Worm (Caenorhabditis elegans) whole organism, early embryonic: ENCODE results near the gene F54B11.10.

ENCODE experiments used
- aly-1 ChIP-seq: sonication (generic microtip); optimal IDR thresholded peaks from 2 replicates; lab custom pipeline; 2016; ENCODE audit warnings: missing genetic modification characterization, missing compliant biosample characterization
- ama-1 ChIP-seq: fragments of 150-350 bp; optimal IDR thresholded peaks from 2 replicates; lab custom pipeline; 2014
- ets-7 ChIP-seq: sonication (generic microtip); optimal IDR thresholded peaks from 2 replicates; lab custom pipeline; 2016; ENCODE audit warnings: missing genotype, missing genetic modification characterization, missing compliant biosample characterization
- flt-1 ChIP-seq: fragments of 200-800 bp; sonication (Bioruptor generic); IDR thresholded peaks from 2 replicates; pipeline ENCODE4 v1.3.6; 2022; ENCODE audit warnings: missing genetic modification characterization, missing compliant biosample characterization
- hnd-1 ChIP-seq: sonication (generic microtip); optimal IDR thresholded peaks from 2 replicates; lab custom pipeline; 2016; ENCODE audit warnings: missing genetic modification characterization, missing compliant biosample characterization
- pes-1 ChIP-seq: fragments of 200-800 bp; sonication (Bioruptor generic); IDR thresholded peaks from 2 replicates; pipeline ENCODE4 v1.3.6; 2022; ENCODE audit warnings: missing genetic modification reagents, missing genetic modification characterization, missing compliant biosample characterization
- scrt-1 ChIP-seq: fragments of 200-800 bp; sonication (Bioruptor generic); IDR thresholded peaks from 2 replicates; pipeline ENCODE4 v1.3.6; 2022; ENCODE audit warnings: missing genetic modification characterization, missing compliant biosample characterization

DNA sequence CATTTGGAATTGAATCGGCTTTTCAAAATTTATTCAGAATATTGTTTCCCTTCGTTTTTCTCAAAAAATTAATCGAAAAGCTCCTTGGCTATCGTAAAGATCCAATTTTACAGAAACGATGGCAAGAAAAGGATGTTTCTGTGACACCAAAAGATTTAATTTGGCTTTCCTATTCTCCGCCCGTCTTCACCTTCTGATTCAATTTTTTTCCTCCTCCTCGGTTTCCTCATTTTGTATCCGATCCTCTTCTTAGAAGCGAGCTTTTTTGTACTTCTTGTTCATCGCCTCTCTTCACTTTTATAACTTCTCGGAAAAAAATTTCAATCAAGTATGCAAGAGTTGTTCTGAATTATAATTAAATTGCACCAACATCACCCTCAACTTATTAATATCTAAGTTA, 28.1 kb downstream of the F54B11.10 start:
- TF ChIP-seq pes-1 (no peak), aly-1 (tag; lab: Kevin White, UChicago) (no peak), flt-1 (GFP tag; lab: Robert Waterston, UW) (no peak), ets-7 (tag; lab: Kevin White, UChicago) (no peak), scrt-1 (GFP tag; lab: Robert Waterston, UW) (no peak), ama-1 (lab: Kevin White, UChicago) (no peak), hnd-1 (tag; lab: Kevin White, UChicago) (no peak)
